Fruit fly (Drosophila melanogaster): ENCODE results near the gene CG43145.
A peak's percentile ranks its signal among the peaks of the same experiment; 100 is the strongest.

The CG43145 gene

dm6 chr2L:3703260-3703659, 1.6 kb downstream of the CG43145 start, which contains the start of gene CG2816 (continued):
- peak; percentile 94 for TF ChIP-seq rib (GFP tag; IDR thresholded peaks at IDR 0.05)
- TF ChIP-seq caup (GFP tag; optimal IDR thresholded peaks at IDR 0.05; ENCODE audit: severe bottlenecking) = peak; percentile 51
- peak; percentile 16 for TF ChIP-seq repo (GFP tag; optimal IDR thresholded peaks at IDR 0.05)
- TF ChIP-seq tll (GFP tag; optimal IDR thresholded peaks at IDR 0.05) = no peak
- peak; percentile 95 for TF ChIP-seq slbo (GFP tag; IDR thresholded peaks at IDR 0.05)
- no peak for TF ChIP-seq CG8359 (GFP tag; optimal IDR thresholded peaks at IDR 0.05; ENCODE audit: borderline replicate concordance)
- TF ChIP-seq NC2α (GFP tag; optimal IDR thresholded peaks at IDR 0.05) = no peak
- no peak for TF ChIP-seq CG33213 (GFP tag; optimal IDR thresholded peaks at IDR 0.05)
- no peak for TF ChIP-seq ssp (GFP tag; IDR thresholded peaks at IDR 0.05)
- no peak for TF ChIP-seq dmrt11E (tag; optimal IDR thresholded peaks at IDR 0.05)
- no peak for TF ChIP-seq cad (GFP tag; optimal IDR thresholded peaks at IDR 0.05)
- peak; percentile 71 for TF ChIP-seq CG7839 (tag; optimal IDR thresholded peaks at IDR 0.05)
- peak; percentile 59 for TF ChIP-seq CG12219 (GFP tag; optimal IDR thresholded peaks at IDR 0.05)
- TF ChIP-seq CG18476 (GFP tag; optimal IDR thresholded peaks at IDR 0.05) = no peak
- no peak for TF ChIP-seq pb (GFP tag; optimal IDR thresholded peaks at IDR 0.05)
- no peak for TF ChIP-seq Doc2 (GFP tag; IDR thresholded peaks at IDR 0.05)
- peak; percentile 23 for TF ChIP-seq Sox102F (GFP tag; optimal IDR thresholded peaks at IDR 0.05)
- TF ChIP-seq CG30020 (tag; optimal IDR thresholded peaks at IDR 0.05) = no peak
- TF ChIP-seq inv (GFP tag; IDR thresholded peaks at IDR 0.05; ENCODE audit: partially characterized antibody) = no peak
- no peak for TF ChIP-seq CG16779 (GFP tag; IDR thresholded peaks at IDR 0.05)
- no peak for TF ChIP-seq nerfin-1 (tag; optimal IDR thresholded peaks at IDR 0.05)
- peak; percentile 55 for TF ChIP-seq CG11504 (tag; optimal IDR thresholded peaks at IDR 0.05)
- TF ChIP-seq Dip3 (GFP tag; optimal IDR thresholded peaks at IDR 0.05) = peak; percentile 83
- TF ChIP-seq CG16863 (GFP tag; optimal IDR thresholded peaks at IDR 0.05) = peak; percentile 50
- TF ChIP-seq cato (GFP tag; optimal IDR thresholded peaks at IDR 0.05; ENCODE audit: borderline replicate concordance) = no peak
- TF ChIP-seq CG1647 (GFP tag; optimal IDR thresholded peaks at IDR 0.05) = no peak
- peak; percentile 27; the same call in 1 of the 3 replicates for TF ChIP-seq gce (GFP tag; IDR thresholded peaks at IDR 0.05)
- TF ChIP-seq CG10209 (GFP tag; optimal IDR thresholded peaks at IDR 0.05) = peak; percentile 54
- TF ChIP-seq ap (GFP tag; IDR thresholded peaks at IDR 0.05) = peak; percentile 69
- no peak for TF ChIP-seq CG1529 (GFP tag; optimal IDR thresholded peaks at IDR 0.05)
- peak; percentile 79 for TF ChIP-seq CG15269 (tag; optimal IDR thresholded peaks at IDR 0.05)
- TF ChIP-seq CG11085 (GFP tag; IDR thresholded peaks at IDR 0.05) = 0 out of 2 replicates have a peak, but pooled peaks have one; percentile 23
- TF ChIP-seq CG32767 (GFP tag; IDR thresholded peaks at IDR 0.05) = 0 out of 2 replicates have a peak, but pooled peaks have one; percentile 14
- TF ChIP-seq HmgD (GFP tag; optimal IDR thresholded peaks at IDR 0.05) = peak; percentile 36
- peak; percentile 14 for TF ChIP-seq slou (GFP tag; optimal IDR thresholded peaks at IDR 0.05)
- peak; percentile 88 for TF ChIP-seq CG10274 (GFP tag; optimal IDR thresholded peaks at IDR 0.05)
- no peak for TF ChIP-seq Gsc (GFP tag; IDR thresholded peaks at IDR 0.05)
- no peak for TF ChIP-seq CG12391 (tag; optimal IDR thresholded peaks at IDR 0.05)
- TF ChIP-seq CG12299 (tag; optimal IDR thresholded peaks at IDR 0.05) = peak; percentile 63
- peak; percentile 59 for TF ChIP-seq sug (tag; optimal IDR thresholded peaks at IDR 0.05)
- TF ChIP-seq Fer1 (GFP tag; optimal IDR thresholded peaks at IDR 0.05) = peak; percentile 9
- TF ChIP-seq Med (GFP tag) = peak; percentile 91
- TF ChIP-seq sima (GFP tag; optimal IDR thresholded peaks at IDR 0.05) = no peak
- no peak for TF ChIP-seq CG8765 (GFP tag; IDR thresholded peaks at IDR 0.05)
- TF ChIP-seq unc-4 (GFP tag; IDR thresholded peaks at IDR 0.05; ENCODE audit: partially characterized antibody) = no peak
- peak; percentile 65 for TF ChIP-seq CG18619 (GFP tag; optimal IDR thresholded peaks at IDR 0.05)
- TF ChIP-seq CG7987 (GFP tag; optimal IDR thresholded peaks at IDR 0.05) = no peak
- peak; percentile 47 for TF ChIP-seq ab (GFP tag; optimal IDR thresholded peaks at IDR 0.05)
- TF ChIP-seq Sin3A (optimal IDR thresholded peaks at IDR 0.05) = no peak
- TF ChIP-seq CG33557 (GFP tag; optimal IDR thresholded peaks at IDR 0.05) = no peak
- TF ChIP-seq HLH3B (GFP tag; IDR thresholded peaks at IDR 0.05) = peak; percentile 57
